Fruit fly (Drosophila melanogaster): Measurements from ENCODE around the gene CG4291.

The CG4291 gene

dm6 chr2L:847988-848622 lies 4.4 kb downstream of the CG4291 start (continued):
- TF ChIP-seq salr (GFP tag; optimal IDR thresholded peaks at IDR 0.05) (peak in 1 of 2 experiments; percentile 45), Lpt (GFP tag; optimal IDR thresholded peaks at IDR 0.05) (peak; percentile 24), CG4318 (GFP tag; optimal IDR thresholded peaks at IDR 0.05) (no peak), Eip75B (GFP tag; optimal IDR thresholded peaks at IDR 0.05) (peak; percentile 86), CG8119 (GFP tag; IDR thresholded peaks at IDR 0.05) (no peak), CG15336 (GFP tag; IDR thresholded peaks at IDR 0.05) (0 out of 2 replicates have a peak, but pooled peaks have one; percentile 43), CG7368 (GFP tag; optimal IDR thresholded peaks at IDR 0.05) (peak; percentile 80), Smox (GFP tag; optimal IDR thresholded peaks at IDR 0.05) (peak; percentile 82), Eip78C (GFP tag) (peak; percentile 91)

dm6 chr2L:847189-847987 lies 5.1 kb downstream of the CG4291 start:
- peak; percentile 50 for TF ChIP-seq CG10631 (GFP tag; optimal IDR thresholded peaks at IDR 0.05)
- TF ChIP-seq eg (GFP tag; IDR thresholded peaks at IDR 0.05) = peak; percentile 52; the same call in 1 of the 3 replicates
- peak; percentile 14 for TF ChIP-seq Sox102F (GFP tag; optimal IDR thresholded peaks at IDR 0.05)
- peak; percentile 37 for TF ChIP-seq Sox15 (GFP tag; optimal IDR thresholded peaks at IDR 0.05)
- peak; percentile 53 for TF ChIP-seq CG34406 (GFP tag; optimal IDR thresholded peaks at IDR 0.05)
- peak; percentile 59 for TF ChIP-seq net (GFP tag; optimal IDR thresholded peaks at IDR 0.05)
- TF ChIP-seq CG1621 (tag; optimal IDR thresholded peaks at IDR 0.05) = no peak
- TF ChIP-seq Eip93F (GFP tag; optimal IDR thresholded peaks at IDR 0.05) = peak; percentile 4
- no peak for TF ChIP-seq ss (GFP tag; optimal IDR thresholded peaks at IDR 0.05)
- TF ChIP-seq Eip75B (GFP tag; optimal IDR thresholded peaks at IDR 0.05) = peak; percentile 41
- peak; percentile 10 for TF ChIP-seq CG10669 (GFP tag; optimal IDR thresholded peaks at IDR 0.05)
- TF ChIP-seq Lpt (GFP tag; optimal IDR thresholded peaks at IDR 0.05) = peak; percentile 26
- no peak for TF ChIP-seq dsx (GFP tag; optimal IDR thresholded peaks at IDR 0.05; ENCODE audit: poor library complexity, severe bottlenecking)
- TF ChIP-seq CG8632 (GFP tag; optimal IDR thresholded peaks at IDR 0.05) = peak; percentile 57
- TF ChIP-seq salr (GFP tag; optimal IDR thresholded peaks at IDR 0.05) = peak in 1 of 2 experiments; percentile 81
- TF ChIP-seq CG32006 (GFP tag; optimal IDR thresholded peaks at IDR 0.05) = peak; percentile 87
- TF ChIP-seq OdsH (GFP tag; optimal IDR thresholded peaks at IDR 0.05) = peak; percentile 68
- peak; percentile 56 for TF ChIP-seq CG31627 (GFP tag; optimal IDR thresholded peaks at IDR 0.05)
- TF ChIP-seq dac (GFP tag; optimal IDR thresholded peaks at IDR 0.05) = no peak
- TF ChIP-seq fkh (GFP tag; optimal IDR thresholded peaks at IDR 0.05) = no peak
- TF ChIP-seq CG11294 (GFP tag; IDR thresholded peaks at IDR 0.05) = no peak
- TF ChIP-seq CG6792 (GFP tag; optimal IDR thresholded peaks at IDR 0.05) = peak; percentile 4
- TF ChIP-seq CG15336 (GFP tag; IDR thresholded peaks at IDR 0.05) = peak; percentile 67
- no peak for TF ChIP-seq Hr38 (GFP tag; optimal IDR thresholded peaks at IDR 0.05)
- TF ChIP-seq CG9139 (GFP tag; optimal IDR thresholded peaks at IDR 0.05) = no peak
- peak; percentile 63 for TF ChIP-seq esn (GFP tag; optimal IDR thresholded peaks at IDR 0.05)
- TF ChIP-seq CG7368 (GFP tag; optimal IDR thresholded peaks at IDR 0.05) = no peak
- TF ChIP-seq CG11762 (GFP tag; optimal IDR thresholded peaks at IDR 0.05; ENCODE audit: insufficient read depth) = peak; percentile 13
- TF ChIP-seq CG8119 (GFP tag; IDR thresholded peaks at IDR 0.05) = peak; percentile 66
- no peak for TF ChIP-seq Blimp-1 (GFP tag; optimal IDR thresholded peaks at IDR 0.05)
- peak; percentile 59 for TF ChIP-seq Hr39 (GFP tag; optimal IDR thresholded peaks at IDR 0.05)
- TF ChIP-seq achi (GFP tag; optimal IDR thresholded peaks at IDR 0.05) = peak; percentile 67
- peak; percentile 46 for TF ChIP-seq lz (GFP tag; optimal IDR thresholded peaks at IDR 0.05)
- TF ChIP-seq CG3032 (tag; optimal IDR thresholded peaks at IDR 0.05) = peak; percentile 37
- peak; percentile 15 for TF ChIP-seq fd59A (GFP tag; optimal IDR thresholded peaks at IDR 0.05)
- peak; percentile 36 for TF ChIP-seq Met (GFP tag; optimal IDR thresholded peaks at IDR 0.05)
- TF ChIP-seq svp (GFP tag) = peak; percentile 83
- no peak for TF ChIP-seq CG11902 (GFP tag; optimal IDR thresholded peaks at IDR 0.05)
- peak; percentile 55 for TF ChIP-seq CG3919 (GFP tag; optimal IDR thresholded peaks at IDR 0.05)
- TF ChIP-seq acj6 (GFP tag; optimal IDR thresholded peaks at IDR 0.05) = peak; percentile 69
- peak; percentile 44 for TF ChIP-seq Smox (GFP tag; optimal IDR thresholded peaks at IDR 0.05)
- no peak for TF ChIP-seq Gug (GFP tag; IDR thresholded peaks at IDR 0.05)
- TF ChIP-seq topi (GFP tag; optimal IDR thresholded peaks at IDR 0.05) = peak; percentile 53
- peak; percentile 29 for TF ChIP-seq cyc (GFP tag; optimal IDR thresholded peaks at IDR 0.05)

All from whole organism, prepupa.